Worm (Caenorhabditis elegans): Measurements from ENCODE around the gene Y49E10.16.

ce11 chrIII:12445991-12446502 lies 15.7 kb downstream of the Y49E10.16 start, which contains the start of gene Y49E10.18:
- no peak for TF ChIP-seq ama-1 (optimal IDR thresholded peaks at IDR 0.05)
- no peak for TF ChIP-seq tbx-11 (GFP tag; IDR thresholded peaks at IDR 0.05)
- TF ChIP-seq scrt-1 (GFP tag; IDR thresholded peaks at IDR 0.05): no peak
- no peak for TF ChIP-seq sea-1 (GFP tag; conservative IDR thresholded peaks at IDR 0.05)
- no peak for TF ChIP-seq tra-4 (tag; optimal IDR thresholded peaks at IDR 0.05)
- no peak for TF ChIP-seq hmg-4 (GFP tag; optimal IDR thresholded peaks at IDR 0.05)
- TF ChIP-seq flt-1 (GFP tag; IDR thresholded peaks at IDR 0.05): no peak
- TF ChIP-seq F13C5.2 (tag; optimal IDR thresholded peaks at IDR 0.05): no peak
- TF ChIP-seq tbx-37 (GFP tag; conservative IDR thresholded peaks at IDR 0.05): no peak
- TF ChIP-seq hnd-1 (tag; optimal IDR thresholded peaks at IDR 0.05): no peak
- no peak for TF ChIP-seq ets-7 (tag; optimal IDR thresholded peaks at IDR 0.05)
- TF ChIP-seq ceh-36 (tag; optimal IDR thresholded peaks at IDR 0.05): no peak
